Worm (Caenorhabditis elegans) whole organism, L2 larva: ENCODE data around the gene F30H5.3.

Experiments
- dmd-4 ChIP-seq: sonication (generic microtip); optimal IDR thresholded peaks from 2 replicates; lab custom pipeline; 2017; ENCODE audit warnings: missing biosample characterization, missing genetic modification characterization
- egl-27 ChIP-seq: sonication (generic microtip); optimal IDR thresholded peaks from 3 replicates; lab custom pipeline; 2017; ENCODE audit warnings: missing biosample characterization, missing genetic modification reagents, missing genetic modification characterization
- fos-1 ChIP-seq: fragments of 150-350 bp; optimal IDR thresholded peaks from 2 replicates; lab custom pipeline; 2014; ENCODE audit warnings: missing biosample characterization, missing genetic modification characterization
- mdl-1 ChIP-seq, 2 experiments: fragments of 150-350 bp in 1 of 2; sonication (generic microtip) in 1 of 2; optimal IDR thresholded peaks; 2 replicates each; lab custom pipeline; 2017; ENCODE audit warnings: missing biosample characterization in 2 of 2, missing genetic modification characterization in 2 of 2
- skn-1 ChIP-seq: sonication (generic microtip); optimal IDR thresholded peaks from 2 replicates; lab custom pipeline; 2017; ENCODE audit warnings: missing biosample characterization, missing genetic modification characterization
- zag-1 ChIP-seq: fragments of 150-350 bp; optimal IDR thresholded peaks from 2 replicates; lab custom pipeline; 2014; ENCODE audit warnings: missing biosample characterization, missing genetic modification characterization

DNA sequence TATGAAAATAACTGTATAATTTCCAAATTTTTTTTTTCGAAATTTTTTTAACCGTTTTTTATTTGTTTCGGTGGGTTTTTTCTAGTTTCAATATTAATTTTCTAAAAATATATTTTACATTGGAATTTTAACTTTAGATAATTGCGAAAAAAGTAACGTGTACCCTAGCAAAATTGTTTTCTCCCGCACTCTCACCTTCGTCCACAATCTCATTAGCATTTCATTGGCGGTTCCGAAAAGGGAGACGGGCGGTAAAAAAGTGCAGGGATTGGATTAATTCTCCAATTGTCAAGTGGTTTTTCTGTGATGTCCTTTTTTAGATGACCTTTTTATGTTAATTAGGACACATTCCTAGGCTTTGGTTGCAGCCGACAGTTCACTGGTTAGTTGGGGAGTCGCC lies 37.2 kb upstream of the F30H5.3 start:
- TF ChIP-seq egl-27 (tag; lab: Kevin White, UChicago) (no peak), fos-1 (no peak), skn-1 (tag; lab: Kevin White, UChicago) (no peak), zag-1 (no peak), mdl-1 (tag; optimal IDR thresholded peaks at IDR 0.05; lab: Kevin White, UChicago) (no peak), dmd-4 (no peak)
